Fruit fly (Drosophila melanogaster): ENCODE measurements around the gene Sfp33A4.

Gene Sfp33A4

dm6 chr2L:11829277-11829676 lies 7.8 kb upstream of the Sfp33A4 start, which contains the start of gene esc:
esc (minus strand) TSS chr2L:11829405.
- TF ChIP-seq br (GFP tag; optimal IDR thresholded peaks at IDR 0.05) (no peak), fru (GFP tag; optimal IDR thresholded peaks at IDR 0.05) (peak; percentile 3), foxo (GFP tag; optimal IDR thresholded peaks at IDR 0.05) (peak in 1 of 2 experiments; percentile 58), h (GFP tag; optimal IDR thresholded peaks at IDR 0.05) (peak; percentile 32), Hnf4 (GFP tag; optimal IDR thresholded peaks at IDR 0.05) (no peak), ey (GFP tag; optimal IDR thresholded peaks at IDR 0.05) (peak; percentile 15), Rel (GFP tag; optimal IDR thresholded peaks at IDR 0.05) (no peak), Rel (tag; optimal IDR thresholded peaks at IDR 0.05) (no peak), OdsH (GFP tag; optimal IDR thresholded peaks at IDR 0.05) (no peak), Dfd (GFP tag; optimal IDR thresholded peaks at IDR 0.05) (no peak), Hr83 (GFP tag; optimal IDR thresholded peaks at IDR 0.05; ENCODE audit: poor library complexity, severe bottlenecking) (peak; percentile 68), Vsx2 (GFP tag; optimal IDR thresholded peaks at IDR 0.05; ENCODE audit: partially characterized antibody) (no peak), lola (GFP tag; optimal IDR thresholded peaks at IDR 0.05) (no peak), GATAd (GFP tag; optimal IDR thresholded peaks at IDR 0.05) (no peak), dmrt93B (GFP tag; optimal IDR thresholded peaks at IDR 0.05) (no peak), psq (GFP tag; optimal IDR thresholded peaks at IDR 0.05) (no peak), dsf (GFP tag; optimal IDR thresholded peaks at IDR 0.05; ENCODE audit: borderline replicate concordance) (no peak), Dif (GFP tag; optimal IDR thresholded peaks at IDR 0.05; ENCODE audit: partially characterized antibody) (no peak), rgr (GFP tag; optimal IDR thresholded peaks at IDR 0.05) (no peak)

- TF ChIP-seq CG9705 (GFP tag; optimal IDR thresholded peaks at IDR 0.05) (no peak), woc (GFP tag; optimal IDR thresholded peaks at IDR 0.05) (no peak), jim (GFP tag; optimal IDR thresholded peaks at IDR 0.05) (no peak), usp (GFP tag; optimal IDR thresholded peaks at IDR 0.05) (no peak), Dfd (GFP tag; optimal IDR thresholded peaks at IDR 0.05) (no peak), psq (GFP tag; optimal IDR thresholded peaks at IDR 0.05) (no peak), fru (GFP tag; optimal IDR thresholded peaks at IDR 0.05) (no peak), OdsH (GFP tag; optimal IDR thresholded peaks at IDR 0.05) (no peak), Abd-B (GFP tag; optimal IDR thresholded peaks at IDR 0.05) (no peak), N (GFP tag; optimal IDR thresholded peaks at IDR 0.05) (no peak), GATAd (GFP tag; optimal IDR thresholded peaks at IDR 0.05) (no peak), pan (optimal IDR thresholded peaks at IDR 0.05) (no peak), Hr78 (GFP tag; optimal IDR thresholded peaks at IDR 0.05) (no peak), Mio (GFP tag; optimal IDR thresholded peaks at IDR 0.05) (no peak), tai (GFP tag; optimal IDR thresholded peaks at IDR 0.05) (no peak), rgr (GFP tag; optimal IDR thresholded peaks at IDR 0.05) (no peak), h (GFP tag; optimal IDR thresholded peaks at IDR 0.05) (no peak)
These were observed 3.3 kb upstream of the Sfp33A4 start, which contains the start of gene CG45011 for dm6 chr2L:11833786-11834185. CG45011 (plus strand) TSS chr2L:11834086.

- no peak for TF ChIP-seq woc (GFP tag; optimal IDR thresholded peaks at IDR 0.05)
- no peak for TF ChIP-seq pan (optimal IDR thresholded peaks at IDR 0.05)
- TF ChIP-seq Hnf4 (GFP tag; optimal IDR thresholded peaks at IDR 0.05), result no peak
- no peak for TF ChIP-seq Mio (GFP tag; optimal IDR thresholded peaks at IDR 0.05)
- no peak for TF ChIP-seq h (GFP tag; optimal IDR thresholded peaks at IDR 0.05)
- TF ChIP-seq N (GFP tag; optimal IDR thresholded peaks at IDR 0.05), result no peak
- no peak for TF ChIP-seq ey (GFP tag; optimal IDR thresholded peaks at IDR 0.05)
These were observed 2.7 kb upstream of the Sfp33A4 start, which contains the start of gene CG45012 for dm6 chr2L:11834308-11834707. CG45012 (plus strand) TSS chr2L:11834608.

- no peak for TF ChIP-seq Dif (GFP tag; optimal IDR thresholded peaks at IDR 0.05; ENCODE audit: partially characterized antibody)
- TF ChIP-seq dsf (GFP tag; optimal IDR thresholded peaks at IDR 0.05; ENCODE audit: borderline replicate concordance), result no peak
- TF ChIP-seq usp (GFP tag; optimal IDR thresholded peaks at IDR 0.05), result no peak
- TF ChIP-seq Rel (GFP tag; optimal IDR thresholded peaks at IDR 0.05), result no peak
- TF ChIP-seq Rel (tag; optimal IDR thresholded peaks at IDR 0.05), result no peak
- no peak for TF ChIP-seq foxo (GFP tag; optimal IDR thresholded peaks at IDR 0.05)
- TF ChIP-seq Hr83 (GFP tag; optimal IDR thresholded peaks at IDR 0.05; ENCODE audit: poor library complexity, severe bottlenecking), result no peak
- no peak for TF ChIP-seq br (GFP tag; optimal IDR thresholded peaks at IDR 0.05)
- no peak for TF ChIP-seq sv (GFP tag; optimal IDR thresholded peaks at IDR 0.05)
- TF ChIP-seq Jra (GFP tag; optimal IDR thresholded peaks at IDR 0.05), result no peak
- TF ChIP-seq ey (GFP tag; optimal IDR thresholded peaks at IDR 0.05), result no peak
- TF ChIP-seq rgr (GFP tag; optimal IDR thresholded peaks at IDR 0.05), result no peak
- TF ChIP-seq dmrt93B (GFP tag; optimal IDR thresholded peaks at IDR 0.05), result no peak
- no peak for TF ChIP-seq Dfd (GFP tag; optimal IDR thresholded peaks at IDR 0.05)
- TF ChIP-seq N (GFP tag; optimal IDR thresholded peaks at IDR 0.05), result no peak
- TF ChIP-seq woc (GFP tag; optimal IDR thresholded peaks at IDR 0.05), result no peak
- TF ChIP-seq Vsx2 (GFP tag; optimal IDR thresholded peaks at IDR 0.05; ENCODE audit: partially characterized antibody), result no peak
- no peak for TF ChIP-seq lola (GFP tag; optimal IDR thresholded peaks at IDR 0.05)
- no peak for TF ChIP-seq Abd-B (GFP tag; optimal IDR thresholded peaks at IDR 0.05)
These were observed 370 bp downstream of the Sfp33A4 start, which contains the start of gene Sfp33A2 for dm6 chr2L:11837413-11837812. Sfp33A2 (plus strand) TSS chr2L:11837713.

Measured in whole organism, wandering third instar larva.